Fruit fly (Drosophila melanogaster) whole organism, embryonic: Measurements from ENCODE around the gene tank.

Source experiments
- Atf6 ChIP-seq: fragments of 200-800 bp; sonication (Bioruptor generic); IDR thresholded peaks from 2 replicates; pipeline ENCODE4 v1.3.6; 2022; ENCODE audit warnings: missing biosample characterization, missing genetic modification characterization
- Bgb ChIP-seq: fragments of 200-800 bp; sonication (Bioruptor generic); IDR thresholded peaks from 2 replicates; pipeline ENCODE4 v1.3.6; 2022; ENCODE audit warnings: missing biosample characterization, missing genetic modification characterization; ENCODE audit not compliant: partially characterized antibody
- BtbVII ChIP-seq: fragments of 200-800 bp; sonication (Bioruptor generic); optimal IDR thresholded peaks from 3 replicates; lab custom pipeline; 2017; ENCODE audit warnings: missing biosample characterization, mild to moderate bottlenecking, missing genetic modification characterization
- CG10462 ChIP-seq: fragments of 200-800 bp; sonication (Bioruptor generic); optimal IDR thresholded peaks from 2 replicates; lab custom pipeline; 2016; ENCODE audit warnings: missing biosample characterization, missing genetic modification characterization
- CG11247 ChIP-seq: fragments of 200-800 bp; sonication (Bioruptor generic); IDR thresholded peaks from 2 replicates; pipeline ENCODE4 v1.3.6; 2022; ENCODE audit warnings: missing biosample characterization, missing genetic modification characterization
- CG15514 ChIP-seq: fragments of 200-800 bp; sonication (Bioruptor generic); optimal IDR thresholded peaks from 3 replicates; lab custom pipeline; 2017; ENCODE audit warnings: missing biosample characterization, missing genetic modification characterization, mild to moderate bottlenecking, moderate library complexity, missing genetic modification reagents
- CG31441 ChIP-seq: fragments of 200-800 bp; sonication (Bioruptor generic); IDR thresholded peaks from 2 replicates; pipeline ENCODE4 v1.3.6; 2022; ENCODE audit warnings: missing biosample characterization, missing genetic modification characterization
- CG34422 ChIP-seq: fragments of 200-800 bp; sonication (Bioruptor generic); IDR thresholded peaks from 3 replicates; pipeline ENCODE4 v1.3.6; 2022; ENCODE audit warnings: missing biosample characterization, missing genetic modification characterization
- CG4360 ChIP-seq: fragments of 200-800 bp; sonication (Bioruptor generic); IDR thresholded peaks from 2 replicates; pipeline ENCODE4 v1.3.6; 2022; ENCODE audit warnings: missing biosample characterization, missing genetic modification characterization
- CG4854 ChIP-seq: fragments of 200-800 bp; sonication (Bioruptor generic); optimal IDR thresholded peaks from 2 replicates; lab custom pipeline; 2016; ENCODE audit warnings: missing biosample characterization, missing genetic modification characterization, inconsistent platforms
- CG7556 ChIP-seq: fragments of 200-800 bp; sonication (Bioruptor generic); optimal IDR thresholded peaks from 2 replicates; lab custom pipeline; 2017; ENCODE audit warnings: missing biosample characterization, mild to moderate bottlenecking, missing genetic modification characterization
- CG7963 ChIP-seq: fragments of 200-800 bp; sonication (Bioruptor generic); IDR thresholded peaks from 3 replicates; pipeline ENCODE4 v1.3.6; 2022; ENCODE audit warnings: missing biosample characterization, missing genetic modification characterization; ENCODE audit not compliant: partially characterized antibody
- CG9727 ChIP-seq: fragments of 200-800 bp; sonication (Bioruptor generic); optimal IDR thresholded peaks from 3 replicates; lab custom pipeline; 2017; ENCODE audit warnings: missing biosample characterization, mild to moderate bottlenecking, missing genetic modification characterization
- CG9876 ChIP-seq: fragments of 200-800 bp; sonication (Bioruptor generic); optimal IDR thresholded peaks from 2 replicates; lab custom pipeline; 2016; ENCODE audit warnings: missing biosample characterization, missing genetic modification characterization
- CHES-1-like ChIP-seq: fragments of 200-800 bp; sonication (Bioruptor generic); optimal IDR thresholded peaks from 2 replicates; lab custom pipeline; 2016; ENCODE audit warnings: missing biosample characterization, missing genetic modification characterization
- CTCF ChIP-seq: fragments of 200-800 bp; sonication (Bioruptor generic); optimal IDR thresholded peaks from 2 replicates; lab custom pipeline; 2017; ENCODE audit warnings: missing biosample characterization, mild to moderate bottlenecking, missing genetic modification characterization, moderate library complexity
- Chrac-16 ChIP-seq: fragments of 200-800 bp; sonication (Bioruptor generic); optimal IDR thresholded peaks from 3 replicates; lab custom pipeline; 2016; ENCODE audit warnings: missing biosample characterization, missing genetic modification characterization
- CrebB ChIP-seq: fragments of 200-800 bp; sonication (Bioruptor generic); optimal IDR thresholded peaks from 3 replicates; lab custom pipeline; 2018; ENCODE audit warnings: missing biosample characterization, mild to moderate bottlenecking, missing genetic modification characterization
- Dbx ChIP-seq: fragments of 200-800 bp; sonication (Bioruptor generic); IDR thresholded peaks from 3 replicates; pipeline ENCODE4 v1.3.6; 2022; ENCODE audit warnings: missing biosample characterization, missing genetic modification characterization
- Deaf1 ChIP-seq: fragments of 200-800 bp; optimal IDR thresholded peaks from 3 replicates; lab custom pipeline; 2019; ENCODE audit warnings: missing biosample characterization, mild to moderate bottlenecking, missing genetic modification characterization, moderate library complexity
- Ets65A ChIP-seq: fragments of 200-800 bp; sonication (Bioruptor generic); peaks from one replicate; lab custom pipeline; 2016; ENCODE audit warnings: missing biosample characterization, missing genetic modification characterization
- Fer2 ChIP-seq: fragments of 200-800 bp; sonication (Bioruptor generic); optimal IDR thresholded peaks from 2 replicates; lab custom pipeline; 2018; ENCODE audit warnings: missing biosample characterization, mild to moderate bottlenecking, missing genetic modification characterization, moderate library complexity
- Fer3 ChIP-seq: fragments of 200-800 bp; sonication (Bioruptor generic); optimal IDR thresholded peaks from 2 replicates; lab custom pipeline; 2018; ENCODE audit warnings: missing biosample characterization, mild to moderate bottlenecking, missing genetic modification characterization, moderate library complexity
- HHEX ChIP-seq: fragments of 200-800 bp; sonication (Bioruptor generic); optimal IDR thresholded peaks from 3 replicates; lab custom pipeline; 2017; ENCODE audit warnings: missing biosample characterization, mild to moderate bottlenecking, missing genetic modification characterization, missing genetic modification reagents
- Hr3 ChIP-seq: fragments of 200-800 bp; sonication (Bioruptor generic); optimal IDR thresholded peaks from 3 replicates; lab custom pipeline; 2016; ENCODE audit warnings: missing biosample characterization, missing genetic modification characterization
- Jarid2 ChIP-seq: fragments of 200-800 bp; sonication (Bioruptor generic); optimal IDR thresholded peaks from 3 replicates; lab custom pipeline; 2017; ENCODE audit warnings: mild to moderate bottlenecking, missing biosample characterization, missing genetic modification reagents, missing genetic modification characterization
- Med ChIP-seq: fragments of 200-800 bp; sonication (Bioruptor generic); peaks from one replicate; lab custom pipeline; 2016; ENCODE audit warnings: missing biosample characterization, missing genetic modification characterization, mild to moderate bottlenecking, inconsistent platforms, moderate library complexity
- Nf-YB ChIP-seq: fragments of 200-800 bp; sonication (Bioruptor generic); optimal IDR thresholded peaks from 3 replicates; lab custom pipeline; 2019; ENCODE audit warnings: missing biosample characterization, mild to moderate bottlenecking, missing genetic modification characterization, moderate library complexity
- Nf-YC ChIP-seq: fragments of 200-800 bp; optimal IDR thresholded peaks from 3 replicates; lab custom pipeline; 2019; ENCODE audit warnings: missing biosample characterization, mild to moderate bottlenecking, missing genetic modification characterization, moderate library complexity
- PHDP ChIP-seq: fragments of 200-800 bp; sonication (Bioruptor generic); optimal IDR thresholded peaks from 3 replicates; lab custom pipeline; 2018; ENCODE audit warnings: missing biosample characterization, mild to moderate bottlenecking, missing genetic modification characterization, moderate library complexity
- Rfx ChIP-seq: fragments of 200-800 bp; sonication (Bioruptor generic); IDR thresholded peaks from 2 replicates; pipeline ENCODE4 v1.3.6; 2022; ENCODE audit warnings: missing biosample characterization, missing genetic modification characterization
- Trl ChIP-seq, 3 experiments: fragments of >200 bp in 2 of 3; fragments of 200-800 bp in 1 of 3; sonication (Bioruptor generic) in 1 of 3; optimal IDR thresholded peaks; 2 replicates in 1 of 3; 3 replicates in 2 of 3; lab custom pipeline; 2016 to 2017; ENCODE audit warnings: missing biosample characterization in 1 of 3, missing genetic modification characterization in 1 of 3
- Usf ChIP-seq: fragments of 200-800 bp; sonication (Bioruptor generic); optimal IDR thresholded peaks from 2 replicates; lab custom pipeline; 2017; ENCODE audit warnings: missing genotype, missing biosample characterization, missing genetic modification characterization
- amos ChIP-seq: fragments of 200-800 bp; sonication (Bioruptor generic); IDR thresholded peaks from 2 replicates; pipeline ENCODE4 v1.3.6; 2022; ENCODE audit warnings: missing biosample characterization, missing genetic modification characterization; ENCODE audit not compliant: partially characterized antibody
- bigmax ChIP-seq: fragments of 200-800 bp; sonication (Bioruptor generic); optimal IDR thresholded peaks from 2 replicates; lab custom pipeline; 2018; ENCODE audit warnings: missing biosample characterization, mild to moderate bottlenecking, missing genetic modification characterization
- caup ChIP-seq: fragments of 200-800 bp; sonication (Bioruptor generic); optimal IDR thresholded peaks from 3 replicates; lab custom pipeline; 2017; ENCODE audit warnings: missing biosample characterization, mild to moderate bottlenecking, missing genetic modification characterization, moderate library complexity; ENCODE audit not compliant: severe bottlenecking
- dmrt11E ChIP-seq: fragments of 200-800 bp; sonication (Bioruptor generic); optimal IDR thresholded peaks from 3 replicates; lab custom pipeline; 2018; ENCODE audit warnings: missing biosample characterization, mild to moderate bottlenecking, missing genetic modification characterization, moderate library complexity
- ewg ChIP-seq: fragments of 200-800 bp; sonication (Bioruptor generic); optimal IDR thresholded peaks from 3 replicates; lab custom pipeline; 2017; ENCODE audit warnings: mild to moderate bottlenecking, missing biosample characterization, missing genetic modification reagents, missing genetic modification characterization
- gce ChIP-seq: fragments of 200-800 bp; sonication (Bioruptor generic); IDR thresholded peaks from 3 replicates; pipeline ENCODE4 v1.3.6; 2022; ENCODE audit warnings: missing biosample characterization, missing genetic modification characterization
- grn ChIP-seq: fragments of 200-800 bp; sonication (Bioruptor generic); optimal IDR thresholded peaks from 3 replicates; lab custom pipeline; 2017; ENCODE audit warnings: missing biosample characterization, missing genetic modification characterization
- gro ChIP-seq: fragments of 200-800 bp; sonication (Bioruptor generic); optimal IDR thresholded peaks from 2 replicates; lab custom pipeline; 2016; ENCODE audit warnings: missing biosample characterization, missing genetic modification characterization
- jumu ChIP-seq: fragments of 200-800 bp; sonication (Bioruptor generic); optimal IDR thresholded peaks from 3 replicates; lab custom pipeline; 2016; ENCODE audit warnings: missing biosample characterization, missing genetic modification characterization
- lbe ChIP-seq: fragments of 200-800 bp; sonication (Bioruptor generic); optimal IDR thresholded peaks from 2 replicates; lab custom pipeline; 2016; ENCODE audit warnings: missing biosample characterization, mild to moderate bottlenecking, missing genetic modification characterization
- nerfin-1 ChIP-seq: fragments of 200-800 bp; sonication (Bioruptor generic); optimal IDR thresholded peaks from 3 replicates; lab custom pipeline; 2019; ENCODE audit warnings: missing biosample characterization, mild to moderate bottlenecking, missing genetic modification characterization, moderate library complexity
- org-1 ChIP-seq: fragments of 200-800 bp; sonication (Bioruptor generic); optimal IDR thresholded peaks from 2 replicates; lab custom pipeline; 2017; ENCODE audit warnings: missing biosample characterization, missing genetic modification characterization
- pita ChIP-seq: fragments of 200-800 bp; sonication (Bioruptor generic); optimal IDR thresholded peaks from 2 replicates; lab custom pipeline; 2017; ENCODE audit warnings: missing biosample characterization, mild to moderate bottlenecking, missing genetic modification characterization
- pzg ChIP-seq: fragments of 200-800 bp; sonication (Bioruptor generic); optimal IDR thresholded peaks from 3 replicates; lab custom pipeline; 2018; ENCODE audit warnings: missing biosample characterization, mild to moderate bottlenecking, missing genetic modification characterization, moderate library complexity
- scrt ChIP-seq: fragments of 200-800 bp; sonication (Bioruptor generic); optimal IDR thresholded peaks from 2 replicates; lab custom pipeline; 2018; ENCODE audit warnings: missing biosample characterization, mild to moderate bottlenecking, missing genetic modification characterization, moderate library complexity
- tio ChIP-seq: fragments of 200-800 bp; sonication (Bioruptor generic); optimal IDR thresholded peaks from 2 replicates; lab custom pipeline; 2017; ENCODE audit warnings: missing biosample characterization, missing genetic modification characterization, inconsistent platforms
- unpg ChIP-seq: fragments of 200-800 bp; sonication (Bioruptor generic); optimal IDR thresholded peaks from 3 replicates; lab custom pipeline; 2018; ENCODE audit warnings: missing biosample characterization, mild to moderate bottlenecking, missing genetic modification characterization, moderate library complexity
- zfh1 ChIP-seq: fragments of 200-800 bp; sonication (Bioruptor generic); IDR thresholded peaks from 3 replicates; pipeline ENCODE4 v1.3.6; 2022; ENCODE audit warnings: missing biosample characterization, missing genetic modification characterization

The tank gene

DNA sequence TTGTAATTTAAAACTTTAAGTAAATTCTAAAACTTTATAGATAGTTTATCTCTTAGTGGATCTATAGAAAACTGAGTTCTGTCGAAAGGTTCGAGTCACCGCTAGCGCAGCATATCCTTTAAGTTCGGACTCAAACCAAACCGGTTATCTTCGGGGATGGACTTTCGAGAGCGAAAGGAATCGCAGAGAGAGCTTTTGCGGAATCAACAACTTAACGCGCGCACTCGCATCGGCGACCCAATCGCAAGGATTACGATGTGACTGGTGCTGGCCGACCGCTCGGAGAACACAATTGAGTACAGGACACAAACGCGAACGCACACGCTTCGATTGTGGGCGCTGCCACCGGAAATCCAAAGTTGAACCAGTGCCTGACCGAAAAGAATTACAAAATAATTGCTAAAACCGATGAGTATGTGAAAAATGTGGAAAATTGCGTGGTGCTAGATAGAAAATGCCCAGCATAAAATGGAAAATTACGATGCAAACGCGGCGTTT lies 14.9 kb upstream of the tank start, which contains the start of gene smog:
smog (plus strand) TSS at position 260 of the 498 bp plus-strand sequence.
- TF ChIP-seq Rfx (no peak), tio (GFP tag; lab: Kevin White, UChicago) (no peak), CG15514 (peak; percentile 28), Bgb (GFP tag; lab: Robert Waterston, UW) (peak; percentile 8; the same call in 1 of the 2 replicates), CHES-1-like (no peak), ewg (GFP tag; lab: Kevin White, UChicago) (peak; percentile 93), CG10462 (GFP tag; lab: Kevin White, UChicago) (no peak), lbe (GFP tag; lab: Kevin White, UChicago) (no peak), unpg (GFP tag; lab: Kevin White, UChicago) (no peak), grn (peak; percentile 51), jumu (GFP tag; lab: Kevin White, UChicago) (no peak), PHDP (no peak), Jarid2 (GFP tag; lab: Kevin White, UChicago) (peak; percentile 10), CG31441 (no peak), Dbx (GFP tag; lab: Robert Waterston, UW) (no peak), pita (peak; percentile 41), BtbVII (GFP tag; lab: Kevin White, UChicago) (no peak), CTCF (GFP tag; lab: Kevin White, UChicago) (peak; percentile 43), Hr3 (GFP tag; lab: Kevin White, UChicago) (no peak), Usf (GFP tag; lab: Kevin White, UChicago) (no peak), nerfin-1 (tag; lab: Kevin White, UChicago) (peak; percentile 10), Nf-YB (GFP tag; lab: Kevin White, UChicago) (peak; percentile 1), Deaf1 (tag; lab: Kevin White, UChicago) (peak; percentile 88), zfh1 (GFP tag; lab: Robert Waterston, UW) (no peak), CG11247 (GFP tag; lab: Robert Waterston, UW) (no peak), Nf-YC (peak; percentile 80), pzg (GFP tag; lab: Kevin White, UChicago) (peak; percentile 15), scrt (peak; percentile 11), CG7963 (GFP tag; lab: Robert Waterston, UW) (no peak), Ets65A (peak; percentile 78), amos (GFP tag; lab: Robert Waterston, UW) (0 out of 2 replicates have a peak, but pooled peaks have one; percentile 5), gce (GFP tag; lab: Robert Waterston, UW) (no peak), CG9876 (GFP tag; lab: Kevin White, UChicago) (no peak), Trl (optimal IDR thresholded peaks at IDR 0.05; lab: Kevin White, UChicago) (peak in 1 of 2 experiments; percentile 2), Trl (GFP tag; optimal IDR thresholded peaks at IDR 0.05; lab: Kevin White, UChicago) (no peak)

- TF ChIP-seq Fer2 (peak; percentile 93), CG4854 (GFP tag; lab: Kevin White, UChicago) (peak; percentile 84), bigmax (GFP tag; lab: Kevin White, UChicago) (peak; percentile 69), HHEX (GFP tag; lab: Kevin White, UChicago) (peak; percentile 93), CrebB (tag; lab: Kevin White, UChicago) (peak; percentile 85), Atf6 (peak; percentile 95), CG4360 (GFP tag; lab: Robert Waterston, UW) (peak; percentile 74), dmrt11E (tag; lab: Kevin White, UChicago) (peak; percentile 88), CG7556 (GFP tag; lab: Kevin White, UChicago) (peak; percentile 91), caup (GFP tag; lab: Kevin White, UChicago) (peak; percentile 94), org-1 (peak; percentile 84), gro (GFP tag; lab: Kevin White, UChicago) (peak; percentile 86), Fer3 (tag; lab: Kevin White, UChicago) (peak; percentile 97), CG34422 (GFP tag; lab: Robert Waterston, UW) (peak; percentile 98), amos (GFP tag; lab: Robert Waterston, UW) (no peak), Med (GFP tag; lab: Kevin White, UChicago) (peak; percentile 96), CG9727 (GFP tag; lab: Kevin White, UChicago) (peak; percentile 93), Chrac-16 (GFP tag; lab: Kevin White, UChicago) (peak; percentile 94)
Measured at dm6 chr2L:4850356-4850755, 12.6 kb upstream of the tank start, which contains the start of the genes mRpS2 and Mon1. Gene mRpS2 (minus strand): TSS chr2L:4850419. Gene Mon1 (plus strand): TSS chr2L:4850641.
